Fruit fly (Drosophila melanogaster) whole organism, embryonic: ENCODE results near the gene Mbs.

Experiments used
- Abd-B ChIP-seq: fragments of 200-800 bp; sonication (Bioruptor generic); optimal IDR thresholded peaks from 2 replicates; lab custom pipeline; 2018; ENCODE audit warnings: missing biosample characterization, mild to moderate bottlenecking, missing genetic modification characterization, moderate library complexity
- Adf1 ChIP-seq: fragments of 200-800 bp; sonication (Bioruptor generic); IDR thresholded peaks from 2 replicates; pipeline ENCODE4 v1.3.6; 2022; ENCODE audit warnings: missing biosample characterization, missing genetic modification characterization
- Atf-2 ChIP-seq: fragments of 200-800 bp; sonication (Bioruptor generic); optimal IDR thresholded peaks from 2 replicates; lab custom pipeline; 2016; ENCODE audit warnings: missing biosample characterization, missing genetic modification characterization
- B-H2 ChIP-seq: fragments of 200-800 bp; sonication (Bioruptor generic); optimal IDR thresholded peaks from 2 replicates; lab custom pipeline; 2018; ENCODE audit warnings: missing biosample characterization, mild to moderate bottlenecking, missing genetic modification characterization
- Bdp1 ChIP-seq: fragments of 200-800 bp; sonication (Bioruptor generic); optimal IDR thresholded peaks from 3 replicates; lab custom pipeline; 2016; ENCODE audit warnings: missing biosample characterization, missing genetic modification characterization
- Blimp-1 ChIP-seq: fragments of 200-800 bp; sonication (Bioruptor generic); optimal IDR thresholded peaks from 3 replicates; lab custom pipeline; 2018; ENCODE audit warnings: missing biosample characterization, missing genetic modification characterization, mild to moderate bottlenecking, moderate library complexity, missing genetic modification reagents
- CG10147 ChIP-seq: fragments of 200-800 bp; sonication (Bioruptor generic); optimal IDR thresholded peaks from 2 replicates; lab custom pipeline; 2019; ENCODE audit warnings: missing biosample characterization, mild to moderate bottlenecking, missing genetic modification characterization, moderate library complexity
- CG11085 ChIP-seq: fragments of 200-800 bp; sonication (Bioruptor generic); IDR thresholded peaks from 2 replicates; pipeline ENCODE4 v1.3.6; 2022; ENCODE audit warnings: missing biosample characterization, missing genetic modification characterization
- CG11093 ChIP-seq: fragments of 200-800 bp; sonication (Bioruptor generic); IDR thresholded peaks from 3 replicates; pipeline ENCODE4 v1.3.6; 2022; ENCODE audit warnings: missing biosample characterization, missing genetic modification characterization
- CG11723 ChIP-seq: fragments of 200-800 bp; sonication (Bioruptor generic); optimal IDR thresholded peaks from 2 replicates; lab custom pipeline; 2017; ENCODE audit warnings: missing biosample characterization, mild to moderate bottlenecking, missing genetic modification characterization
- CG12104 ChIP-seq: fragments of 200-800 bp; sonication (Bioruptor generic); optimal IDR thresholded peaks from 3 replicates; lab custom pipeline; 2016; ENCODE audit warnings: missing biosample characterization, missing genetic modification characterization
- CG12769 ChIP-seq: fragments of 200-800 bp; sonication (Bioruptor generic); optimal IDR thresholded peaks from 2 replicates; lab custom pipeline; 2019; ENCODE audit warnings: missing biosample characterization, mild to moderate bottlenecking, missing genetic modification characterization, moderate library complexity
- CG13287 ChIP-seq: fragments of 200-800 bp; sonication (Bioruptor generic); IDR thresholded peaks from 2 replicates; pipeline ENCODE4 v1.3.6; 2022; ENCODE audit warnings: missing biosample characterization, missing genetic modification characterization; ENCODE audit not compliant: partially characterized antibody
- CG13296 ChIP-seq: fragments of 200-800 bp; sonication (Bioruptor generic); optimal IDR thresholded peaks from 3 replicates; lab custom pipeline; 2018; ENCODE audit warnings: missing biosample characterization, mild to moderate bottlenecking, missing genetic modification characterization
- CG14441 ChIP-seq: fragments of 200-800 bp; sonication (Bioruptor generic); IDR thresholded peaks from 2 replicates; pipeline ENCODE4 v1.3.6; 2022; ENCODE audit warnings: missing biosample characterization, missing genetic modification characterization
- CG1602 ChIP-seq: fragments of 200-800 bp; sonication (Bioruptor generic); optimal IDR thresholded peaks from 3 replicates; lab custom pipeline; 2016; ENCODE audit warnings: missing biosample characterization, missing genetic modification characterization
- CG16863 ChIP-seq: fragments of 200-800 bp; sonication (Bioruptor generic); optimal IDR thresholded peaks from 3 replicates; lab custom pipeline; 2016; ENCODE audit warnings: missing biosample characterization, missing genetic modification characterization
- CG2202 ChIP-seq: fragments of 200-800 bp; sonication (Bioruptor generic); optimal IDR thresholded peaks from 2 replicates; lab custom pipeline; 2018; ENCODE audit warnings: missing biosample characterization, mild to moderate bottlenecking, missing genetic modification characterization
- CG30403 ChIP-seq: fragments of 200-800 bp; sonication (Bioruptor generic); optimal IDR thresholded peaks from 3 replicates; lab custom pipeline; 2016; ENCODE audit warnings: missing biosample characterization, missing genetic modification characterization
- CG3065 ChIP-seq: fragments of 200-800 bp; sonication (Bioruptor generic); optimal IDR thresholded peaks from 2 replicates; lab custom pipeline; 2016; ENCODE audit warnings: missing biosample characterization, missing genetic modification characterization
- CG3281 ChIP-seq: fragments of 200-800 bp; sonication (Bioruptor generic); optimal IDR thresholded peaks from 3 replicates; lab custom pipeline; 2017; ENCODE audit warnings: missing biosample characterization, mild to moderate bottlenecking, missing genetic modification characterization
- CG43689 ChIP-seq: fragments of 200-800 bp; sonication (Bioruptor generic); IDR thresholded peaks from 2 replicates; pipeline ENCODE4 v1.3.6; 2022; ENCODE audit warnings: missing biosample characterization, missing genetic modification characterization
- CG6175 ChIP-seq: fragments of 200-800 bp; sonication (Bioruptor generic); IDR thresholded peaks from 3 replicates; pipeline ENCODE4 v1.3.6; 2022; ENCODE audit warnings: missing biosample characterization, missing genetic modification characterization
- Dbx ChIP-seq: fragments of 200-800 bp; sonication (Bioruptor generic); IDR thresholded peaks from 3 replicates; pipeline ENCODE4 v1.3.6; 2022; ENCODE audit warnings: missing biosample characterization, missing genetic modification characterization
- Hey ChIP-seq: fragments of 200-800 bp; sonication (Bioruptor generic); optimal IDR thresholded peaks from 3 replicates; lab custom pipeline; 2018; ENCODE audit warnings: missing biosample characterization, mild to moderate bottlenecking, missing genetic modification characterization
- HmgD ChIP-seq: fragments of 200-800 bp; sonication (Bioruptor generic); optimal IDR thresholded peaks from 3 replicates; lab custom pipeline; 2016; ENCODE audit warnings: missing biosample characterization, missing genetic modification characterization
- Lhr ChIP-seq: fragments of 200-800 bp; sonication (Bioruptor generic); optimal IDR thresholded peaks from 3 replicates; lab custom pipeline; 2017; ENCODE audit warnings: mild to moderate bottlenecking, missing biosample characterization, missing genetic modification reagents, missing genetic modification characterization
- Mes4 ChIP-seq: fragments of 200-800 bp; sonication (Bioruptor generic); optimal IDR thresholded peaks from 2 replicates; lab custom pipeline; 2016; ENCODE audit warnings: missing biosample characterization, missing genetic modification characterization
- NFAT ChIP-seq: fragments of 200-800 bp; sonication (Bioruptor generic); IDR thresholded peaks from 2 replicates; pipeline ENCODE4 v1.3.6; 2022; ENCODE audit warnings: missing biosample characterization, missing genetic modification characterization
- Nf-YA ChIP-seq: fragments of 200-800 bp; sonication (Bioruptor generic); IDR thresholded peaks from 2 replicates; pipeline ENCODE4 v1.3.6; 2022; ENCODE audit warnings: missing biosample characterization, missing genetic modification characterization
- Rfx ChIP-seq: fragments of 200-800 bp; sonication (Bioruptor generic); IDR thresholded peaks from 2 replicates; pipeline ENCODE4 v1.3.6; 2022; ENCODE audit warnings: missing biosample characterization, missing genetic modification characterization
- Vsx1 ChIP-seq: fragments of 200-800 bp; sonication (Bioruptor generic); optimal IDR thresholded peaks from 2 replicates; lab custom pipeline; 2017; ENCODE audit warnings: missing biosample characterization, mild to moderate bottlenecking, missing genetic modification characterization, missing genetic modification reagents
- bsh ChIP-seq, 2 experiments: fragments of 200-800 bp; sonication (Bioruptor generic); optimal IDR thresholded peaks; 2 replicates each; lab custom pipeline; 2017 to 2018; ENCODE audit warnings: mild to moderate bottlenecking in 2 of 2, missing biosample characterization in 2 of 2, missing genetic modification characterization in 2 of 2, moderate library complexity in 1 of 2
- cwo ChIP-seq: fragments of 200-800 bp; sonication (Bioruptor generic); optimal IDR thresholded peaks from 3 replicates; lab custom pipeline; 2017; ENCODE audit warnings: missing biosample characterization, missing genetic modification characterization, mild to moderate bottlenecking, moderate library complexity, missing genetic modification reagents
- dan ChIP-seq: fragments of 200-800 bp; sonication (Bioruptor generic); IDR thresholded peaks from 2 replicates; pipeline ENCODE4 v1.3.6; 2022; ENCODE audit warnings: missing biosample characterization, missing genetic modification characterization
- dmrt11E ChIP-seq: fragments of 200-800 bp; sonication (Bioruptor generic); optimal IDR thresholded peaks from 3 replicates; lab custom pipeline; 2018; ENCODE audit warnings: missing biosample characterization, mild to moderate bottlenecking, missing genetic modification characterization, moderate library complexity
- gem ChIP-seq: fragments of 200-800 bp; sonication (Bioruptor generic); optimal IDR thresholded peaks from 2 replicates; lab custom pipeline; 2019; ENCODE audit warnings: missing biosample characterization, mild to moderate bottlenecking, missing genetic modification characterization, moderate library complexity
- gfzf ChIP-seq: fragments of 200-800 bp; sonication (Bioruptor generic); optimal IDR thresholded peaks from 2 replicates; lab custom pipeline; 2016; ENCODE audit warnings: missing biosample characterization, mild to moderate bottlenecking, missing genetic modification characterization, moderate library complexity
- hbn ChIP-seq: fragments of 200-800 bp; sonication (Bioruptor generic); IDR thresholded peaks from 2 replicates; pipeline ENCODE4 v1.3.6; 2022; ENCODE audit warnings: missing biosample characterization, missing genetic modification characterization; ENCODE audit not compliant: partially characterized antibody
- ken ChIP-seq: fragments of 200-800 bp; sonication (Bioruptor generic); IDR thresholded peaks from 3 replicates; pipeline ENCODE4 v1.3.6; 2022; ENCODE audit warnings: missing biosample characterization, missing genetic modification characterization
- knrl ChIP-seq: fragments of 200-800 bp; sonication (Bioruptor generic); IDR thresholded peaks from 3 replicates; pipeline ENCODE4 v1.3.6; 2022; ENCODE audit warnings: missing biosample characterization, missing genetic modification characterization; ENCODE audit not compliant: partially characterized antibody
- oc ChIP-seq: fragments of 200-800 bp; sonication (Bioruptor generic); optimal IDR thresholded peaks from 2 replicates; lab custom pipeline; 2018; ENCODE audit warnings: missing biosample characterization, mild to moderate bottlenecking, missing genetic modification characterization, moderate library complexity
- pho ChIP-seq: fragments of 200-800 bp; sonication (Bioruptor generic); optimal IDR thresholded peaks from 2 replicates; lab custom pipeline; 2016; ENCODE audit warnings: missing biosample characterization, missing genetic modification characterization
- pros ChIP-seq: fragments of 200-800 bp; sonication (Bioruptor generic); optimal IDR thresholded peaks from 3 replicates; lab custom pipeline; 2019; ENCODE audit warnings: missing biosample characterization, mild to moderate bottlenecking, missing genetic modification characterization, moderate library complexity
- ro ChIP-seq: fragments of 200-800 bp; sonication (Bioruptor generic); IDR thresholded peaks from 2 replicates; pipeline ENCODE4 v1.3.6; 2022; ENCODE audit warnings: missing biosample characterization, missing genetic modification characterization
- run ChIP-seq: fragments of 200-800 bp; sonication (Bioruptor generic); optimal IDR thresholded peaks from 3 replicates; lab custom pipeline; 2018; ENCODE audit warnings: missing biosample characterization, mild to moderate bottlenecking, missing genetic modification characterization
- tap ChIP-seq: fragments of 200-800 bp; optimal IDR thresholded peaks from 3 replicates; lab custom pipeline; 2019; ENCODE audit warnings: missing biosample characterization, mild to moderate bottlenecking, missing genetic modification characterization, moderate library complexity
- tna ChIP-seq: fragments of 200-800 bp; sonication (Bioruptor generic); IDR thresholded peaks from 2 replicates; pipeline ENCODE4 v1.3.6; 2022; ENCODE audit warnings: missing biosample characterization, missing genetic modification characterization; ENCODE audit not compliant: partially characterized antibody
- ttk ChIP-seq: fragments of 200-800 bp; sonication (Bioruptor generic); IDR thresholded peaks from 2 replicates; pipeline ENCODE4 v2.1.2; 2022; ENCODE audit warnings: missing biosample characterization, missing genetic modification characterization
- usp ChIP-seq: fragments of >200 bp; optimal IDR thresholded peaks from 2 replicates; lab custom pipeline; 2017; ENCODE audit warnings: missing biosample characterization, missing genetic modification characterization
- zen2 ChIP-seq: fragments of 200-800 bp; sonication (Bioruptor generic); IDR thresholded peaks from 3 replicates; pipeline ENCODE4 v1.3.6; 2022; ENCODE audit warnings: missing biosample characterization, missing genetic modification characterization; ENCODE audit not compliant: partially characterized antibody

Gene Mbs

DNA sequence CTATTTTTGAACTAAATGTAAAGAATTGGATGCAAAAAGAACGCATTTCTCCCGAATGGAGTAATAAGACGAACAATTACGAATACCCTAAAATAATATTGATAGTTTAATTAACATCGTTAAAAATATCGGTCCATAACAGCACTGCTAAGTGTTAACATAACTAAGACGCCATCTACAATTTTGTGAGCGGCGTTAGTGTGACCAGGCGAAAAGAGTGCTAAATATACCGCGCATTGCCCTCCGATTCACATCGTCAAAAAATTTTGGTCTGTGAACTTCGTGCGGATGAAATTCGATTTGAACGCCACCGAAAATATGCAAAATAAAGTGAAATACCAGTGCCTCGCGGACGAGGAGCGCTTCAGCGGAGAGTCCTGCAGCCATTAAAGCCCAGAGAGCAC is at the start of gene Mbs (continued):
- TF ChIP-seq HmgD (GFP tag; lab: Kevin White, UChicago) (no peak), dan (GFP tag; lab: Robert Waterston, UW) (no peak), knrl (peak; percentile 42), usp (GFP tag; lab: Kevin White, UChicago) (no peak), ttk (GFP tag; lab: Robert Waterston, UW) (0 out of 2 replicates have a peak, but pooled peaks have one; percentile 6), oc (tag; lab: Kevin White, UChicago) (no peak), Nf-YA (GFP tag; lab: Robert Waterston, UW) (no peak), CG1602 (GFP tag; lab: Kevin White, UChicago) (no peak), CG14441 (GFP tag; lab: Robert Waterston, UW) (no peak), dmrt11E (tag; lab: Kevin White, UChicago) (no peak), Rfx (GFP tag; lab: Robert Waterston, UW) (peak; percentile 60), ro (GFP tag; lab: Robert Waterston, UW) (no peak), cwo (GFP tag; lab: Kevin White, UChicago) (no peak), CG3065 (no peak), Adf1 (GFP tag; lab: Robert Waterston, UW) (no peak), CG13287 (GFP tag; lab: Robert Waterston, UW) (peak; percentile 60), CG43689 (GFP tag; lab: Robert Waterston, UW) (no peak), gfzf (GFP tag; lab: Kevin White, UChicago) (peak; percentile 86), CG30403 (GFP tag; lab: Kevin White, UChicago) (no peak), CG10147 (peak; percentile 9), gem (tag; lab: Kevin White, UChicago) (no peak), CG13296 (GFP tag; lab: Kevin White, UChicago) (peak; percentile 57), Atf-2 (GFP tag; lab: Kevin White, UChicago) (no peak), Mes4 (GFP tag; lab: Kevin White, UChicago) (no peak), tap (peak; percentile 24), Abd-B (no peak), CG12104 (GFP tag; lab: Kevin White, UChicago) (no peak), CG16863 (GFP tag; lab: Kevin White, UChicago) (no peak), Dbx (GFP tag; lab: Robert Waterston, UW) (peak; percentile 19; the same call in 1 of the 3 replicates), NFAT (GFP tag; lab: Robert Waterston, UW) (peak; percentile 10; the same call in 1 of the 2 replicates), hbn (peak; percentile 86), CG11085 (GFP tag; lab: Robert Waterston, UW) (no peak), CG12769 (tag; lab: Kevin White, UChicago) (no peak), Lhr (GFP tag; lab: Kevin White, UChicago) (peak; percentile 55), CG3281 (no peak), CG11723 (no peak), zen2 (peak; percentile 64), pho (no peak), CG6175 (GFP tag; lab: Robert Waterston, UW) (no peak), CG2202 (no peak), ken (GFP tag; lab: Robert Waterston, UW) (no peak), Hey (tag; lab: Kevin White, UChicago) (no peak), Blimp-1 (GFP tag; lab: Kevin White, UChicago) (no peak), Bdp1 (no peak), Vsx1 (GFP tag; lab: Kevin White, UChicago) (peak; percentile 48), bsh (GFP tag; optimal IDR thresholded peaks at IDR 0.05; lab: Kevin White, UChicago) (peak in 1 of 2 experiments; percentile 22), CG11093 (no peak), pros (GFP tag; lab: Kevin White, UChicago) (no peak), B-H2 (GFP tag; lab: Kevin White, UChicago) (peak; percentile 40), tna (GFP tag; lab: Robert Waterston, UW) (no peak; the same call in 1 of the 2 replicates), run (tag; lab: Kevin White, UChicago) (peak; percentile 6)
